Fruit fly (Drosophila melanogaster) whole organism, embryonic: ENCODE results near the gene Sb.
A peak's percentile ranks its signal among the peaks of the same experiment; 100 is the strongest.

Experiments used
- ATbp ChIP-seq: fragments of 200-800 bp; sonication (Bioruptor generic); optimal IDR thresholded peaks from 2 replicates; lab custom pipeline; 2017; ENCODE audit warnings: missing biosample characterization, mild to moderate bottlenecking, missing genetic modification characterization, missing genetic modification reagents
- Ada2b ChIP-seq: fragments of 200-800 bp; sonication (Bioruptor generic); IDR thresholded peaks from 2 replicates; pipeline ENCODE4 v1.3.6; 2022; ENCODE audit warnings: missing biosample characterization, missing genetic modification characterization
- Bgb ChIP-seq: fragments of 200-800 bp; sonication (Bioruptor generic); IDR thresholded peaks from 2 replicates; pipeline ENCODE4 v1.3.6; 2022; ENCODE audit warnings: missing biosample characterization, missing genetic modification characterization; ENCODE audit not compliant: partially characterized antibody
- CG10267 ChIP-seq: fragments of 200-800 bp; sonication (Bioruptor generic); optimal IDR thresholded peaks from 2 replicates; lab custom pipeline; 2018; ENCODE audit warnings: missing biosample characterization, mild to moderate bottlenecking, missing genetic modification characterization, moderate library complexity
- CG12299 ChIP-seq: fragments of 200-800 bp; sonication (Bioruptor generic); optimal IDR thresholded peaks from 2 replicates; lab custom pipeline; 2018; ENCODE audit warnings: missing biosample characterization, mild to moderate bottlenecking, missing genetic modification characterization
- CG12391 ChIP-seq: fragments of 200-800 bp; sonication (Bioruptor generic); optimal IDR thresholded peaks from 3 replicates; lab custom pipeline; 2018; ENCODE audit warnings: missing biosample characterization, mild to moderate bottlenecking, missing genetic modification characterization, moderate library complexity
- CG12769 ChIP-seq: fragments of 200-800 bp; sonication (Bioruptor generic); optimal IDR thresholded peaks from 2 replicates; lab custom pipeline; 2019; ENCODE audit warnings: missing biosample characterization, mild to moderate bottlenecking, missing genetic modification characterization, moderate library complexity
- CG14050 ChIP-seq: fragments of 200-800 bp; sonication (Bioruptor generic); IDR thresholded peaks from 3 replicates; pipeline ENCODE4 v1.3.6; 2022; ENCODE audit warnings: missing biosample characterization, missing genetic modification characterization
- CG14441 ChIP-seq: fragments of 200-800 bp; sonication (Bioruptor generic); IDR thresholded peaks from 2 replicates; pipeline ENCODE4 v1.3.6; 2022; ENCODE audit warnings: missing biosample characterization, missing genetic modification characterization
- CG1602 ChIP-seq: fragments of 200-800 bp; sonication (Bioruptor generic); optimal IDR thresholded peaks from 3 replicates; lab custom pipeline; 2016; ENCODE audit warnings: missing biosample characterization, missing genetic modification characterization
- CG16779 ChIP-seq: fragments of 200-800 bp; sonication (Bioruptor generic); IDR thresholded peaks from 2 replicates; pipeline ENCODE4 v1.3.6; 2022; ENCODE audit warnings: missing biosample characterization, missing genetic modification characterization
- CG18599 ChIP-seq: fragments of 200-800 bp; sonication (Bioruptor generic); optimal IDR thresholded peaks from 3 replicates; lab custom pipeline; 2017; ENCODE audit warnings: missing biosample characterization, missing genetic modification characterization, mild to moderate bottlenecking, moderate library complexity, missing genetic modification reagents
- CG31441 ChIP-seq: fragments of 200-800 bp; sonication (Bioruptor generic); IDR thresholded peaks from 2 replicates; pipeline ENCODE4 v1.3.6; 2022; ENCODE audit warnings: missing biosample characterization, missing genetic modification characterization
- CG34376 ChIP-seq: fragments of 200-800 bp; sonication (Bioruptor generic); optimal IDR thresholded peaks from 2 replicates; lab custom pipeline; 2018; ENCODE audit warnings: missing biosample characterization, mild to moderate bottlenecking, missing genetic modification characterization
- CG4404 ChIP-seq: fragments of 200-800 bp; sonication (Bioruptor generic); IDR thresholded peaks from 2 replicates; pipeline ENCODE4 v1.3.6; 2022; ENCODE audit warnings: missing biosample characterization, missing genetic modification characterization
- CG6272 ChIP-seq: fragments of 200-800 bp; sonication (Bioruptor generic); IDR thresholded peaks from 2 replicates; pipeline ENCODE4 v1.3.6; 2022; ENCODE audit warnings: missing biosample characterization, missing genetic modification characterization
- CG6765 ChIP-seq: fragments of 200-800 bp; sonication (Bioruptor generic); optimal IDR thresholded peaks from 3 replicates; lab custom pipeline; 2017; ENCODE audit warnings: missing biosample characterization, mild to moderate bottlenecking, missing genetic modification characterization
- CG6791 ChIP-seq: fragments of 200-800 bp; sonication (Bioruptor generic); IDR thresholded peaks from 3 replicates; pipeline ENCODE4 v1.3.6; 2022; ENCODE audit warnings: missing biosample characterization, missing genetic modification characterization; ENCODE audit not compliant: partially characterized antibody
- CG7556 ChIP-seq: fragments of 200-800 bp; sonication (Bioruptor generic); optimal IDR thresholded peaks from 2 replicates; lab custom pipeline; 2017; ENCODE audit warnings: missing biosample characterization, mild to moderate bottlenecking, missing genetic modification characterization
- CG7987 ChIP-seq: fragments of 200-800 bp; sonication (Bioruptor generic); optimal IDR thresholded peaks from 2 replicates; lab custom pipeline; 2018; ENCODE audit warnings: missing biosample characterization, mild to moderate bottlenecking, missing genetic modification characterization, moderate library complexity
- CG9797 ChIP-seq: fragments of 200-800 bp; sonication (Bioruptor generic); optimal IDR thresholded peaks from 3 replicates; lab custom pipeline; 2018; ENCODE audit warnings: missing biosample characterization, mild to moderate bottlenecking, missing genetic modification characterization
- CG9876 ChIP-seq: fragments of 200-800 bp; sonication (Bioruptor generic); optimal IDR thresholded peaks from 2 replicates; lab custom pipeline; 2016; ENCODE audit warnings: missing biosample characterization, missing genetic modification characterization
- CTCF ChIP-seq: fragments of 200-800 bp; sonication (Bioruptor generic); optimal IDR thresholded peaks from 2 replicates; lab custom pipeline; 2017; ENCODE audit warnings: missing biosample characterization, mild to moderate bottlenecking, missing genetic modification characterization, moderate library complexity
- Chrac-16 ChIP-seq: fragments of 200-800 bp; sonication (Bioruptor generic); optimal IDR thresholded peaks from 3 replicates; lab custom pipeline; 2016; ENCODE audit warnings: missing biosample characterization, missing genetic modification characterization
- D ChIP-seq, 2 experiments: fragments of 200-800 bp in 1 of 2; fragments of >200 bp in 1 of 2; sonication (Bioruptor generic) in 1 of 2; optimal IDR thresholded peaks; 2 replicates in 1 of 2; 3 replicates in 1 of 2; lab custom pipeline; 2017; ENCODE audit warnings: mild to moderate bottlenecking in 1 of 2, missing biosample characterization in 1 of 2, missing genetic modification characterization in 1 of 2, missing genetic modification reagents in 1 of 2
- Dip3 ChIP-seq: fragments of 200-800 bp; sonication (Bioruptor generic); optimal IDR thresholded peaks from 3 replicates; lab custom pipeline; 2016; ENCODE audit warnings: missing biosample characterization, missing genetic modification characterization
- Dll ChIP-seq: fragments of 200-800 bp; sonication (Bioruptor generic); IDR thresholded peaks from 4 replicates; pipeline ENCODE4 v1.3.6; 2022; ENCODE audit warnings: missing biosample characterization, missing genetic modification characterization; ENCODE audit not compliant: partially characterized antibody
- Gug ChIP-seq: fragments of 200-800 bp; sonication (Bioruptor generic); IDR thresholded peaks from 4 replicates; pipeline ENCODE4 v1.3.6; 2022; ENCODE audit warnings: missing biosample characterization, missing genetic modification characterization
- HHEX ChIP-seq: fragments of 200-800 bp; sonication (Bioruptor generic); optimal IDR thresholded peaks from 3 replicates; lab custom pipeline; 2017; ENCODE audit warnings: missing biosample characterization, mild to moderate bottlenecking, missing genetic modification characterization, missing genetic modification reagents
- HLH4C ChIP-seq: fragments of 200-800 bp; sonication (Bioruptor generic); IDR thresholded peaks from 3 replicates; pipeline ENCODE4 v1.3.6; 2022; ENCODE audit warnings: missing biosample characterization, missing genetic modification characterization; ENCODE audit not compliant: partially characterized antibody
- Hr51 ChIP-seq, 2 experiments: fragments of 200-800 bp; sonication (Bioruptor generic); optimal IDR thresholded peaks; 2 replicates in 1 of 2; 3 replicates in 1 of 2; lab custom pipeline; 2016 to 2018; ENCODE audit warnings: missing biosample characterization in 2 of 2, missing genetic modification characterization in 2 of 2, mild to moderate bottlenecking in 1 of 2, moderate library complexity in 1 of 2
- Lhr ChIP-seq: fragments of 200-800 bp; sonication (Bioruptor generic); optimal IDR thresholded peaks from 3 replicates; lab custom pipeline; 2017; ENCODE audit warnings: mild to moderate bottlenecking, missing biosample characterization, missing genetic modification reagents, missing genetic modification characterization
- Lpt ChIP-seq: fragments of >200 bp; optimal IDR thresholded peaks from 2 replicates; lab custom pipeline; 2018; ENCODE audit warnings: missing biosample characterization, missing genetic modification characterization
- Meics ChIP-seq: fragments of 200-800 bp; sonication (Bioruptor generic); optimal IDR thresholded peaks from 2 replicates; lab custom pipeline; 2017; ENCODE audit warnings: missing biosample characterization, mild to moderate bottlenecking, missing genetic modification characterization
- Oaz ChIP-seq: fragments of 200-800 bp; sonication (Bioruptor generic); IDR thresholded peaks from 2 replicates; pipeline ENCODE4 v1.3.6; 2022; ENCODE audit warnings: missing biosample characterization, missing genetic modification characterization
- Scr ChIP-seq: fragments of 200-800 bp; sonication (Bioruptor generic); IDR thresholded peaks from 2 replicates; pipeline ENCODE4 v1.3.6; 2022; ENCODE audit warnings: missing biosample characterization, missing genetic modification characterization; ENCODE audit not compliant: partially characterized antibody
- ab ChIP-seq: fragments of 200-800 bp; sonication (Bioruptor generic); optimal IDR thresholded peaks from 2 replicates; lab custom pipeline; 2016; ENCODE audit warnings: missing biosample characterization, missing genetic modification characterization
- chn ChIP-seq: fragments of 200-800 bp; sonication (Bioruptor generic); optimal IDR thresholded peaks from 2 replicates; lab custom pipeline; 2016; ENCODE audit warnings: missing biosample characterization, missing genetic modification characterization
- ems ChIP-seq: fragments of 200-800 bp; sonication (Bioruptor generic); optimal IDR thresholded peaks from 3 replicates; lab custom pipeline; 2016; ENCODE audit warnings: missing biosample characterization, missing genetic modification characterization
- inv ChIP-seq: fragments of 200-800 bp; sonication (Bioruptor generic); IDR thresholded peaks from 2 replicates; pipeline ENCODE4 v1.3.6; 2022; ENCODE audit warnings: missing biosample characterization, missing genetic modification characterization; ENCODE audit not compliant: partially characterized antibody
- ken ChIP-seq: fragments of 200-800 bp; sonication (Bioruptor generic); IDR thresholded peaks from 3 replicates; pipeline ENCODE4 v1.3.6; 2022; ENCODE audit warnings: missing biosample characterization, missing genetic modification characterization
- lov ChIP-seq, 2 experiments: fragments of 200-800 bp in 1 of 2; fragments of >200 bp in 1 of 2; sonication (Bioruptor generic) in 1 of 2; IDR thresholded peaks in 1 of 2; optimal IDR thresholded peaks in 1 of 2; 2 replicates in 1 of 2; 3 replicates in 1 of 2; pipeline versions ENCODE4 v1.3.6 to Lab custom; 2017 to 2022; ENCODE audit warnings: missing biosample characterization in 1 of 2, missing genetic modification characterization in 1 of 2
- maf-S ChIP-seq: fragments of 200-800 bp; sonication (Bioruptor generic); optimal IDR thresholded peaks from 2 replicates; lab custom pipeline; 2016; ENCODE audit warnings: missing biosample characterization, missing genetic modification characterization
- oc ChIP-seq: fragments of 200-800 bp; sonication (Bioruptor generic); optimal IDR thresholded peaks from 2 replicates; lab custom pipeline; 2018; ENCODE audit warnings: missing biosample characterization, mild to moderate bottlenecking, missing genetic modification characterization, moderate library complexity
- pzg ChIP-seq: fragments of 200-800 bp; sonication (Bioruptor generic); optimal IDR thresholded peaks from 3 replicates; lab custom pipeline; 2018; ENCODE audit warnings: missing biosample characterization, mild to moderate bottlenecking, missing genetic modification characterization, moderate library complexity
- scrt ChIP-seq: fragments of 200-800 bp; sonication (Bioruptor generic); optimal IDR thresholded peaks from 2 replicates; lab custom pipeline; 2018; ENCODE audit warnings: missing biosample characterization, mild to moderate bottlenecking, missing genetic modification characterization, moderate library complexity
- sd ChIP-seq: fragments of 200-800 bp; sonication (Bioruptor generic); optimal IDR thresholded peaks from 3 replicates; lab custom pipeline; 2018; ENCODE audit warnings: missing biosample characterization, mild to moderate bottlenecking, missing genetic modification characterization, moderate library complexity
- so ChIP-seq: fragments of 200-800 bp; sonication (Bioruptor generic); IDR thresholded peaks from 3 replicates; pipeline ENCODE4 v1.3.6; 2022; ENCODE audit warnings: missing biosample characterization, missing genetic modification characterization
- wek ChIP-seq: fragments of 200-800 bp; sonication (Bioruptor generic); optimal IDR thresholded peaks from 3 replicates; lab custom pipeline; 2018; ENCODE audit warnings: missing biosample characterization, mild to moderate bottlenecking, missing genetic modification characterization, moderate library complexity
- wor ChIP-seq: fragments of 200-800 bp; sonication (Bioruptor generic); IDR thresholded peaks from 2 replicates; pipeline ENCODE4 v1.3.6; 2022; ENCODE audit warnings: missing biosample characterization, missing genetic modification characterization

Gene Sb

dm6 chr3R:16069266-16069665 is 46.7 kb upstream of the Sb start (continued):
- TF ChIP-seq Dip3 (GFP tag; lab: Kevin White, UChicago), result no peak
- no peak for TF ChIP-seq CG18599
- peak; percentile 73 for TF ChIP-seq oc (tag; lab: Kevin White, UChicago)
- TF ChIP-seq Meics (GFP tag; lab: Kevin White, UChicago), result peak; percentile 43
- TF ChIP-seq CG4404 (GFP tag; lab: Robert Waterston, UW), result no peak
- TF ChIP-seq CG6765 (GFP tag; lab: Kevin White, UChicago), result peak; percentile 24
- no peak for TF ChIP-seq CG1602
- TF ChIP-seq CG31441 (GFP tag; lab: Robert Waterston, UW), result no peak
- TF ChIP-seq ab (GFP tag; lab: Kevin White, UChicago), result no peak
- TF ChIP-seq CG9797, result no peak
- peak; percentile 9 for TF ChIP-seq CG12391
- no peak for TF ChIP-seq CG7987 (GFP tag; lab: Kevin White, UChicago)
- no peak for TF ChIP-seq CG12769 (tag; lab: Kevin White, UChicago)
- no peak for TF ChIP-seq Gug (GFP tag; lab: Robert Waterston, UW)
- TF ChIP-seq CG14441 (GFP tag; lab: Robert Waterston, UW), result no peak
- no peak for TF ChIP-seq CG16779
- no peak for TF ChIP-seq CG7556 (GFP tag; lab: Kevin White, UChicago)
- no peak for TF ChIP-seq so (GFP tag; lab: Robert Waterston, UW)
- TF ChIP-seq CG9876 (GFP tag; lab: Kevin White, UChicago), result no peak
- no peak for TF ChIP-seq CG6272 (GFP tag; lab: Robert Waterston, UW)
- no peak for TF ChIP-seq Hr51 (GFP tag; optimal IDR thresholded peaks at IDR 0.05; lab: Kevin White, UChicago)
- no peak for TF ChIP-seq maf-S (GFP tag; lab: Kevin White, UChicago)
- TF ChIP-seq Dll (GFP tag; lab: Robert Waterston, UW), result no peak
- no peak for TF ChIP-seq ems
- TF ChIP-seq HHEX, result peak; percentile 52
- TF ChIP-seq inv, result no peak
- TF ChIP-seq CG34376 (GFP tag; lab: Kevin White, UChicago), result no peak
- TF ChIP-seq wek (GFP tag; lab: Kevin White, UChicago), result peak; percentile 33
- no peak for TF ChIP-seq wor
- peak; percentile 83 for TF ChIP-seq ATbp
- no peak for TF ChIP-seq Ada2b (GFP tag; lab: Robert Waterston, UW)
- no peak for TF ChIP-seq ken (GFP tag; lab: Robert Waterston, UW)
- TF ChIP-seq scrt, result no peak
- TF ChIP-seq Scr (GFP tag; lab: Robert Waterston, UW), result no peak
- no peak for TF ChIP-seq CTCF (GFP tag; lab: Kevin White, UChicago)
- no peak for TF ChIP-seq Lpt (GFP tag; lab: Kevin White, UChicago)
- TF ChIP-seq Chrac-16 (GFP tag; lab: Kevin White, UChicago), result no peak
- TF ChIP-seq pzg (GFP tag; lab: Kevin White, UChicago), result no peak
- TF ChIP-seq HLH4C, result no peak
- no peak for TF ChIP-seq D (optimal IDR thresholded peaks at IDR 0.05; lab: Kevin White, UChicago)
- TF ChIP-seq D (GFP tag; optimal IDR thresholded peaks at IDR 0.05; lab: Kevin White, UChicago), result no peak
- TF ChIP-seq CG6791 (GFP tag; lab: Robert Waterston, UW), result no peak
- TF ChIP-seq CG12299 (tag; lab: Kevin White, UChicago), result no peak
- no peak for TF ChIP-seq sd (tag; lab: Kevin White, UChicago)
- no peak for TF ChIP-seq lov (optimal IDR thresholded peaks at IDR 0.05; lab: Kevin White, UChicago)
- no peak for TF ChIP-seq lov (GFP tag; IDR thresholded peaks at IDR 0.05; lab: Robert Waterston, UW)
- TF ChIP-seq Lhr (GFP tag; lab: Kevin White, UChicago), result peak; percentile 31
- TF ChIP-seq chn (GFP tag; lab: Kevin White, UChicago), result no peak
- no peak for TF ChIP-seq CG14050 (GFP tag; lab: Robert Waterston, UW)
- TF ChIP-seq Oaz, result no peak
- no peak for TF ChIP-seq CG10267 (tag; lab: Kevin White, UChicago)
- TF ChIP-seq Bgb (GFP tag; lab: Robert Waterston, UW), result no peak
